Fruit fly (Drosophila melanogaster) Kc167 (cell line): Measurements from ENCODE around the gene Rpn12R.

Experiments used
- Myc ChIP-seq: fragments of >200 bp; optimal IDR thresholded peaks from 2 replicates; lab custom pipeline; 2017; ENCODE audit warnings: missing external identifiers
- h ChIP-seq: fragments of >200 bp; optimal IDR thresholded peaks from 3 replicates; lab custom pipeline; 2018; ENCODE audit warnings: missing external identifiers
- insv ChIP-seq: fragments of >200 bp; optimal IDR thresholded peaks from 3 replicates; lab custom pipeline; 2018; ENCODE audit warnings: missing external identifiers
- psq ChIP-seq: fragments of >200 bp; optimal IDR thresholded peaks from 2 replicates; lab custom pipeline; 2017; ENCODE audit warnings: missing external identifiers

DNA sequence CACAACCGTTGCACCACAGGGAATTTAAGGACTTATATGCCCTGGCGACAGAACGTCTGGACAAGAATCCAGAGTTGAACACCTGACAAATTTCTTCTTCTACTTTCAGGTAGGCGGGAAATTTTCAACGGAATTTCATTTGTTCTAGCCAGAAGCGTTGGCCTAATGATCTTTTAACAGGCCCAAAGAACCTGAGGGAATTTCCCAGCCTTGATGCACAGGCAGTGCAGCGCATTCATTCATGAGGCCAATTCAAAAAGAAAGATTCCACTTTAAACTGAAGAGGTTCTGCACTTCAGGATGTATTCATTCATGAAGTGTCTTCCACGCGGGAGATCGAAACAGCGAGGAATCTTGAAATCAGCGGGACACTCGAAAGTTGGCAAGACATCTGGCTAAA is 2.9 kb downstream of the Rpn12R start:
- TF ChIP-seq psq (lab: Kevin White, UChicago) (no peak), Myc (lab: Kevin White, UChicago) (no peak), insv (lab: Kevin White, UChicago) (no peak), h (no peak)
